Worm (Caenorhabditis elegans): ENCODE data around the gene spp-4.

DNA sequence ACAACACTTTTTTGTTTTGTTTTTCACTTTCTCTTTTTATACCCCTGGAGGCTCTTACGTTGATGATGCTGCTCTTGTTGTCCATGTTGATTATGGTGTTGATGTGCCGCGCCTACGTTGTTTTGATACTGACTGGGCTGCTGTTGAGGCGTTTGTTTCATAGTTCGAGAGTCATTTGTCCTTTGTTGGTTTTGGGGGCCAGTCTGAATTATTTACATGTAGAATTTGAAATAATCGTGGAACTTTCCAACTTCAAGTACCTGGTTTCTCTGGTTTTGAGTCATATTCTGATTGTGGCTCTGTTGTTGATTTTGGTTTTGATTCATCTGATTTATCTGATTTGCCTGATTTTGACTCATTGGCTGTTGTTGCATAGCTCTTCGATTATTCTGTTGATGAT, 40.5 kb downstream of the spp-4 start:
- TF ChIP-seq nhr-77 (tag; optimal IDR thresholded peaks at IDR 0.05) = no peak
- no peak for TF ChIP-seq F44E2.7 (GFP tag; IDR thresholded peaks at IDR 0.05)
- no peak for TF ChIP-seq ama-1 (optimal IDR thresholded peaks at IDR 0.05)
- no peak for TF ChIP-seq unc-39 (tag; optimal IDR thresholded peaks at IDR 0.05)
- TF ChIP-seq lin-13 (GFP tag; optimal IDR thresholded peaks at IDR 0.05) = no peak

All from whole organism, L4 larva.